Fruit fly (Drosophila melanogaster): ENCODE results near the gene CG11417.
A peak's percentile ranks its signal among the peaks of the same experiment; 100 is the strongest.

The CG11417 gene

DNA sequence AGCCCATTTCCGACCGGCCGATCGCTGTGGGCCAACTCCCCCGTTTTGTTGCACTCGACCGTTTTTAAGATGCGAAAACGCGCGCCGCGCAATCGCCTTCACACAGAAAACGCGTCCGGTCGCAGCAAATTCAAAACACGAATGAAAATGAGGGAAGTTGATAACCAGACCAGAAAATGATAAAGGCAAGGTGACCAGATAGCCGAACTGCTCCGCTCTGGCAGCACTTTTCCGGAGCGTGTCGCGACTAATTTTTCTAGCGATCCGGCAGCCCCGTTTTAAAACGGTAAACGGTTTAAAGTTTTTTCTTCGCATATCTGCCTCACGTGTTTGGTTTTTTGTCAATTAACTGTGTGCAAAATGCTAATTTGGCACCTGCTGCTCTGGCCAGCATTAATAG lies 31.6 kb upstream of the CG11417 start, which contains the start of gene DAAM (continued):
- TF ChIP-seq odd (GFP tag; optimal IDR thresholded peaks at IDR 0.05) (no peak), cato (GFP tag; optimal IDR thresholded peaks at IDR 0.05; ENCODE audit: borderline replicate concordance) (no peak), gsb (GFP tag; IDR thresholded peaks at IDR 0.05) (no peak), az2 (GFP tag; optimal IDR thresholded peaks at IDR 0.05) (no peak), BtbVII (GFP tag; optimal IDR thresholded peaks at IDR 0.05) (no peak), CG12155 (GFP tag; optimal IDR thresholded peaks at IDR 0.05) (no peak), ab (GFP tag; optimal IDR thresholded peaks at IDR 0.05) (no peak), hbn (GFP tag; IDR thresholded peaks at IDR 0.05; ENCODE audit: partially characterized antibody) (no peak), CG13296 (GFP tag; optimal IDR thresholded peaks at IDR 0.05) (no peak), Dek (tag; optimal IDR thresholded peaks at IDR 0.05) (peak; percentile 31), Doc2 (GFP tag; IDR thresholded peaks at IDR 0.05) (no peak), MTF-1 (GFP tag; optimal IDR thresholded peaks at IDR 0.05; ENCODE audit: borderline replicate concordance) (peak; percentile 26), nau (GFP tag; optimal IDR thresholded peaks at IDR 0.05) (no peak), zen2 (GFP tag; IDR thresholded peaks at IDR 0.05; ENCODE audit: partially characterized antibody) (no peak), Hmr (GFP tag; optimal IDR thresholded peaks at IDR 0.05) (peak; percentile 89), vnd (GFP tag; IDR thresholded peaks at IDR 0.05; ENCODE audit: partially characterized antibody) (no peak), Doc3 (GFP tag; IDR thresholded peaks at IDR 0.05; ENCODE audit: partially characterized antibody) (no peak), Hr3 (GFP tag; optimal IDR thresholded peaks at IDR 0.05) (no peak), CG6813 (GFP tag; optimal IDR thresholded peaks at IDR 0.05) (peak; percentile 56), CG11398 (GFP tag; optimal IDR thresholded peaks at IDR 0.05) (peak; percentile 0), luna (GFP tag; optimal IDR thresholded peaks at IDR 0.05) (peak; percentile 18), CG18764 (GFP tag; optimal IDR thresholded peaks at IDR 0.05) (no peak), CG11247 (GFP tag; IDR thresholded peaks at IDR 0.05) (0 out of 2 replicates have a peak, but pooled peaks have one; percentile 27), CG15601 (tag; optimal IDR thresholded peaks at IDR 0.05) (peak; percentile 45), H15 (GFP tag; IDR thresholded peaks at IDR 0.05) (peak; percentile 27; the same call in 1 of the 3 replicates), CG17802 (tag; optimal IDR thresholded peaks at IDR 0.05) (no peak), esg (GFP tag; conservative IDR thresholded peaks at IDR 0.05) (no peak), tin (GFP tag; optimal IDR thresholded peaks at IDR 0.05) (no peak), sug (tag; optimal IDR thresholded peaks at IDR 0.05) (no peak), CG17186 (GFP tag; optimal IDR thresholded peaks at IDR 0.05) (peak; percentile 65), Dref (GFP tag; IDR thresholded peaks at IDR 0.05) (peak; percentile 49), fu2 (GFP tag; optimal IDR thresholded peaks at IDR 0.05) (peak; percentile 5), Chrac-16 (GFP tag; optimal IDR thresholded peaks at IDR 0.05) (no peak), Opbp (GFP tag; IDR thresholded peaks at IDR 0.05; ENCODE audit: partially characterized antibody) (peak; percentile 77; the same call in 2 of the 3 replicates), peb (GFP tag; IDR thresholded peaks at IDR 0.05) (no peak), org-1 (GFP tag; optimal IDR thresholded peaks at IDR 0.05) (peak; percentile 12), D (optimal IDR thresholded peaks at IDR 0.05) (no peak), D (GFP tag; optimal IDR thresholded peaks at IDR 0.05) (no peak), ewg (GFP tag; optimal IDR thresholded peaks at IDR 0.05) (peak; percentile 81), croc (GFP tag; conservative IDR thresholded peaks at IDR 0.05) (no peak), CG32772 (GFP tag; IDR thresholded peaks at IDR 0.05) (no peak), CG7556 (GFP tag; optimal IDR thresholded peaks at IDR 0.05) (no peak), amos (GFP tag; IDR thresholded peaks at IDR 0.05; ENCODE audit: partially characterized antibody) (peak; percentile 63), CG13894 (tag; optimal IDR thresholded peaks at IDR 0.05) (no peak), pzg (GFP tag; optimal IDR thresholded peaks at IDR 0.05) (peak; percentile 87), Spps (tag; optimal IDR thresholded peaks at IDR 0.05) (no peak), CG5180 (GFP tag; optimal IDR thresholded peaks at IDR 0.05) (no peak), E2f1 (GFP tag; IDR thresholded peaks at IDR 0.05) (peak; percentile 53), jing (GFP tag; optimal IDR thresholded peaks at IDR 0.05) (no peak), Bgb (GFP tag; IDR thresholded peaks at IDR 0.05; ENCODE audit: partially characterized antibody) (peak; percentile 62)
